Fruit fly (Drosophila melanogaster) whole organism, embryonic: ENCODE data around the gene CG31872.

Experiments used
- Ada2b ChIP-seq: fragments of 200-800 bp; sonication (Bioruptor generic); IDR thresholded peaks from 2 replicates; pipeline ENCODE4 v1.3.6; 2022; ENCODE audit warnings: missing biosample characterization, missing genetic modification characterization
- Awh ChIP-seq: fragments of 200-800 bp; sonication (Bioruptor generic); IDR thresholded peaks from 2 replicates; pipeline ENCODE4, ENCODE4 v1.3.6; 2022; ENCODE audit warnings: missing biosample characterization, missing genetic modification characterization
- BtbVII ChIP-seq: fragments of 200-800 bp; sonication (Bioruptor generic); optimal IDR thresholded peaks from 3 replicates; lab custom pipeline; 2017; ENCODE audit warnings: missing biosample characterization, mild to moderate bottlenecking, missing genetic modification characterization
- CG10366 ChIP-seq: fragments of 200-800 bp; sonication (Bioruptor generic); IDR thresholded peaks from 2 replicates; pipeline ENCODE4 v1.3.6; 2022; ENCODE audit warnings: missing biosample characterization, missing genetic modification characterization
- CG10462 ChIP-seq: fragments of 200-800 bp; sonication (Bioruptor generic); optimal IDR thresholded peaks from 2 replicates; lab custom pipeline; 2016; ENCODE audit warnings: missing biosample characterization, missing genetic modification characterization
- CG11093 ChIP-seq: fragments of 200-800 bp; sonication (Bioruptor generic); IDR thresholded peaks from 3 replicates; pipeline ENCODE4 v1.3.6; 2022; ENCODE audit warnings: missing biosample characterization, missing genetic modification characterization
- CG12659 ChIP-seq: fragments of 200-800 bp; sonication (Bioruptor generic); optimal IDR thresholded peaks from 3 replicates; lab custom pipeline; 2017; ENCODE audit warnings: mild to moderate bottlenecking, missing biosample characterization, missing genetic modification reagents, missing genetic modification characterization
- CG13296 ChIP-seq: fragments of 200-800 bp; sonication (Bioruptor generic); optimal IDR thresholded peaks from 3 replicates; lab custom pipeline; 2018; ENCODE audit warnings: missing biosample characterization, mild to moderate bottlenecking, missing genetic modification characterization
- CG17568 ChIP-seq: fragments of 200-800 bp; sonication (Bioruptor generic); optimal IDR thresholded peaks from 2 replicates; lab custom pipeline; 2018; ENCODE audit warnings: missing biosample characterization, mild to moderate bottlenecking, missing genetic modification characterization, moderate library complexity
- CG2116 ChIP-seq: fragments of 200-800 bp; sonication (Bioruptor generic); optimal IDR thresholded peaks from 3 replicates; lab custom pipeline; 2018; ENCODE audit warnings: missing biosample characterization, mild to moderate bottlenecking, missing genetic modification characterization
- CG31388 ChIP-seq: fragments of 200-800 bp; sonication (Bioruptor generic); optimal IDR thresholded peaks from 2 replicates; lab custom pipeline; 2016; ENCODE audit warnings: missing biosample characterization, missing genetic modification characterization
- CG33213 ChIP-seq: fragments of 200-800 bp; sonication (Bioruptor generic); optimal IDR thresholded peaks from 3 replicates; lab custom pipeline; 2016; ENCODE audit warnings: missing biosample characterization, missing genetic modification characterization
- CG7271 ChIP-seq: fragments of 200-800 bp; sonication (Bioruptor generic); optimal IDR thresholded peaks from 2 replicates; lab custom pipeline; 2018; ENCODE audit warnings: missing biosample characterization, mild to moderate bottlenecking, missing genetic modification characterization, moderate library complexity
- CkIIα-i1 ChIP-seq: fragments of 200-800 bp; sonication (Bioruptor generic); IDR thresholded peaks from 2 replicates; pipeline ENCODE4 v1.3.6; 2022; ENCODE audit warnings: missing biosample characterization, missing genetic modification characterization
- Doc3 ChIP-seq: fragments of 200-800 bp; sonication (Bioruptor generic); IDR thresholded peaks from 3 replicates; pipeline ENCODE4 v1.3.6; 2022; ENCODE audit warnings: missing biosample characterization, missing genetic modification characterization; ENCODE audit not compliant: partially characterized antibody
- E2f2 ChIP-seq: fragments of 200-800 bp; sonication (Bioruptor generic); IDR thresholded peaks from 2 replicates; pipeline ENCODE4 v1.3.6; 2022; ENCODE audit warnings: missing biosample characterization, missing genetic modification characterization
- Elba2 ChIP-seq: fragments of 200-800 bp; sonication (Bioruptor generic); optimal IDR thresholded peaks from 3 replicates; lab custom pipeline; 2016; ENCODE audit warnings: missing biosample characterization, missing genetic modification characterization
- Fer3 ChIP-seq: fragments of 200-800 bp; sonication (Bioruptor generic); optimal IDR thresholded peaks from 2 replicates; lab custom pipeline; 2018; ENCODE audit warnings: missing biosample characterization, mild to moderate bottlenecking, missing genetic modification characterization, moderate library complexity
- HmgD ChIP-seq: fragments of 200-800 bp; sonication (Bioruptor generic); optimal IDR thresholded peaks from 3 replicates; lab custom pipeline; 2016; ENCODE audit warnings: missing biosample characterization, missing genetic modification characterization
- Hmx ChIP-seq: fragments of 200-800 bp; sonication (Bioruptor generic); optimal IDR thresholded peaks from 2 replicates; lab custom pipeline; 2016; ENCODE audit warnings: missing biosample characterization, missing genetic modification characterization
- Hr78 ChIP-seq, 2 experiments: fragments of 200-800 bp in 1 of 2; fragments of >200 bp in 1 of 2; sonication (Bioruptor generic) in 1 of 2; optimal IDR thresholded peaks; 2 replicates each; lab custom pipeline; 2017 to 2019; ENCODE audit warnings: missing biosample characterization in 2 of 2, missing genetic modification characterization in 2 of 2, mild to moderate bottlenecking in 1 of 2, moderate library complexity in 1 of 2
- Kr ChIP-seq: fragments of 200-800 bp; sonication (Bioruptor generic); optimal IDR thresholded peaks from 2 replicates; lab custom pipeline; 2017; ENCODE audit warnings: missing biosample characterization, mild to moderate bottlenecking, missing genetic modification characterization
- Lim3 ChIP-seq: fragments of 200-800 bp; sonication (Bioruptor generic); IDR thresholded peaks from 2 replicates; pipeline ENCODE4 v1.3.6; 2022; ENCODE audit warnings: missing biosample characterization, missing genetic modification characterization
- MTF-1 ChIP-seq: fragments of 200-800 bp; sonication (Bioruptor generic); optimal IDR thresholded peaks from 2 replicates; lab custom pipeline; 2018; ENCODE audit warnings: missing biosample characterization, mild to moderate bottlenecking, missing genetic modification characterization, borderline replicate concordance
- Myb ChIP-seq: fragments of 200-800 bp; sonication (Bioruptor generic); optimal IDR thresholded peaks from 2 replicates; lab custom pipeline; 2016; ENCODE audit warnings: missing biosample characterization, missing genetic modification characterization
- Sox100B ChIP-seq: fragments of 200-800 bp; sonication (Bioruptor generic); optimal IDR thresholded peaks from 3 replicates; lab custom pipeline; 2018; ENCODE audit warnings: missing biosample characterization, mild to moderate bottlenecking, missing genetic modification characterization
- TFAM ChIP-seq: fragments of 200-800 bp; sonication (Bioruptor generic); optimal IDR thresholded peaks from 2 replicates; lab custom pipeline; 2017; ENCODE audit warnings: missing biosample characterization, missing genetic modification characterization, inconsistent platforms
- Taf1 ChIP-seq: fragments of 200-800 bp; sonication (Bioruptor generic); IDR thresholded peaks from 2 replicates; pipeline ENCODE4 v1.3.6; 2022; ENCODE audit warnings: missing biosample characterization, missing genetic modification characterization
- Vsx1 ChIP-seq: fragments of 200-800 bp; sonication (Bioruptor generic); optimal IDR thresholded peaks from 2 replicates; lab custom pipeline; 2017; ENCODE audit warnings: missing biosample characterization, mild to moderate bottlenecking, missing genetic modification characterization, missing genetic modification reagents
- Xbp1 ChIP-seq: fragments of 200-800 bp; sonication (Bioruptor generic); optimal IDR thresholded peaks from 3 replicates; lab custom pipeline; 2016; ENCODE audit warnings: missing biosample characterization, mild to moderate bottlenecking, missing genetic modification characterization
- ab ChIP-seq: fragments of 200-800 bp; sonication (Bioruptor generic); optimal IDR thresholded peaks from 2 replicates; lab custom pipeline; 2016; ENCODE audit warnings: missing biosample characterization, missing genetic modification characterization
- abd-A ChIP-seq: fragments of 200-800 bp; sonication (Bioruptor generic); optimal IDR thresholded peaks from 3 replicates; lab custom pipeline; 2019; ENCODE audit warnings: missing biosample characterization, mild to moderate bottlenecking, missing genetic modification characterization, moderate library complexity
- amos ChIP-seq: fragments of 200-800 bp; sonication (Bioruptor generic); IDR thresholded peaks from 2 replicates; pipeline ENCODE4 v1.3.6; 2022; ENCODE audit warnings: missing biosample characterization, missing genetic modification characterization; ENCODE audit not compliant: partially characterized antibody
- bcd ChIP-seq: fragments of 200-800 bp; sonication (Bioruptor generic); optimal IDR thresholded peaks from 2 replicates; lab custom pipeline; 2017; ENCODE audit warnings: missing biosample characterization, mild to moderate bottlenecking, missing genetic modification characterization
- caup ChIP-seq: fragments of 200-800 bp; sonication (Bioruptor generic); optimal IDR thresholded peaks from 3 replicates; lab custom pipeline; 2017; ENCODE audit warnings: missing biosample characterization, mild to moderate bottlenecking, missing genetic modification characterization, moderate library complexity; ENCODE audit not compliant: severe bottlenecking
- dimm ChIP-seq: fragments of 200-800 bp; sonication (Bioruptor generic); IDR thresholded peaks from 2 replicates; pipeline ENCODE4 v1.3.6; 2022; ENCODE audit warnings: missing biosample characterization, missing genetic modification characterization
- exex ChIP-seq: fragments of 200-800 bp; sonication (Bioruptor generic); optimal IDR thresholded peaks from 4 replicates; lab custom pipeline; 2018; ENCODE audit warnings: missing biosample characterization, mild to moderate bottlenecking, missing genetic modification characterization, moderate library complexity
- fd3F ChIP-seq: fragments of 200-800 bp; sonication (Bioruptor generic); optimal IDR thresholded peaks from 2 replicates; lab custom pipeline; 2018; ENCODE audit warnings: missing biosample characterization, mild to moderate bottlenecking, missing genetic modification characterization, moderate library complexity
- fd64A ChIP-seq: fragments of 200-800 bp; sonication (Bioruptor generic); optimal IDR thresholded peaks from 3 replicates; lab custom pipeline; 2018; ENCODE audit warnings: missing biosample characterization, mild to moderate bottlenecking, missing genetic modification characterization
- ham ChIP-seq: fragments of 200-800 bp; sonication (Bioruptor generic); IDR thresholded peaks from 2 replicates; pipeline ENCODE4 v1.3.6; 2022; ENCODE audit warnings: missing biosample characterization, missing genetic modification characterization
- insv ChIP-seq, 2 experiments: fragments of 200-800 bp; sonication (Bioruptor generic); optimal IDR thresholded peaks; 3 replicates each; lab custom pipeline; 2016 to 2018; ENCODE audit warnings: missing biosample characterization in 2 of 2, missing genetic modification characterization in 2 of 2
- kni ChIP-seq: fragments of 200-800 bp; sonication (Bioruptor generic); optimal IDR thresholded peaks from 3 replicates; lab custom pipeline; 2017; ENCODE audit warnings: mild to moderate bottlenecking, missing biosample characterization, missing genetic modification reagents, missing genetic modification characterization
- nau ChIP-seq: fragments of 200-800 bp; sonication (Bioruptor generic); optimal IDR thresholded peaks from 3 replicates; lab custom pipeline; 2017; ENCODE audit warnings: missing biosample characterization, mild to moderate bottlenecking, missing genetic modification characterization, missing genetic modification reagents
- oc ChIP-seq: fragments of 200-800 bp; sonication (Bioruptor generic); optimal IDR thresholded peaks from 2 replicates; lab custom pipeline; 2018; ENCODE audit warnings: missing biosample characterization, mild to moderate bottlenecking, missing genetic modification characterization, moderate library complexity
- sd ChIP-seq: fragments of 200-800 bp; sonication (Bioruptor generic); optimal IDR thresholded peaks from 3 replicates; lab custom pipeline; 2018; ENCODE audit warnings: missing biosample characterization, mild to moderate bottlenecking, missing genetic modification characterization, moderate library complexity
- sisA ChIP-seq: fragments of 200-800 bp; sonication (Bioruptor generic); IDR thresholded peaks from 2 replicates; pipeline ENCODE4 v1.3.6; 2022; ENCODE audit warnings: missing biosample characterization, missing genetic modification characterization
- so ChIP-seq: fragments of 200-800 bp; sonication (Bioruptor generic); IDR thresholded peaks from 3 replicates; pipeline ENCODE4 v1.3.6; 2022; ENCODE audit warnings: missing biosample characterization, missing genetic modification characterization
- trh ChIP-seq: fragments of 200-800 bp; sonication (Bioruptor generic); optimal IDR thresholded peaks from 2 replicates; lab custom pipeline; 2016; ENCODE audit warnings: missing biosample characterization, missing genetic modification characterization
- tup ChIP-seq: fragments of 200-800 bp; sonication (Bioruptor generic); optimal IDR thresholded peaks from 2 replicates; lab custom pipeline; 2016; ENCODE audit warnings: missing biosample characterization, mild to moderate bottlenecking, missing genetic modification characterization, moderate library complexity

Gene CG31872

DNA sequence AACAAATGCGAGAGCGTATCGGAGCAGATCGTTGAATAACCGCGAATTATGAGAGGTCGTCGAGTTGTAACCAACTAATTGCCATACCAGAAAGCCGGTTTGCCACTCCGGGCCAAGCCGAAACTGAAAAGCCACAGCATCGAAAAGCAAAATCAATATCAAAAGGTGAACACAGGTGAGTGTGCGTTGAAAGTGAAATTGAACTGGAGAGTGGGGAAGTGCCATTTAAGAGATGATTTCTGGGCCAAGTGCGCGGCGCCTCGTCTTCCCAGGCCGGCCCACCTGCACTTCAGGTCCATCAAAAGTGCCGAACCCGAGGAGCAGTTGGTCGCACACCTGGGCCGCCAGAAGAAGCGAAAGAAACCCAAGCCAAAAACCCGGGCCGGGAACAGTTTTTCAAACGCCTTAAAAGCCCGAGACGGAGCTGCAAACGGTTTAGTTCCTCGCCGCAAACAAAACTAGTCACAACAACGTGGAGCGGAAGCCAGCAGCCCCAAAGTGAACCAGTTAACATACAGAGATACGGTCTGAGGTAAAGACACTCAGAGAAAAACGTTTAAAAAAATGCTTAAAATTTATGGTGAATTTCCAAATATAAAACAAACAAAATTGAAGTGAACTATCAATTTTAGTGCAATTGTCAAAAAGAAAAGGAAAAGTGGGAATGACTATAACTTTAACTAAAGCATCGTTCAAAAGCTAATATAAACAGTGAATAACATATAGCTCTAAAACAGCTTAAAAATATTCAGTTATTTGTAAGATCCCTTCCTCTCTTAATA, 37.4 kb downstream of the CG31872 start, which contains the start of gene CG17104 (continued):
- TF ChIP-seq Hr78 (GFP tag; optimal IDR thresholded peaks at IDR 0.05; lab: Kevin White, UChicago) (no peak), Doc3 (GFP tag; lab: Robert Waterston, UW) (no peak), CG11093 (GFP tag; lab: Robert Waterston, UW) (no peak), Ada2b (GFP tag; lab: Robert Waterston, UW) (no peak), dimm (no peak), Taf1 (peak; percentile 33; the same call in 1 of the 2 replicates), Xbp1 (GFP tag; lab: Kevin White, UChicago) (peak; percentile 17), Sox100B (no peak), ham (GFP tag; lab: Robert Waterston, UW) (no peak), CG2116 (GFP tag; lab: Kevin White, UChicago) (no peak), amos (GFP tag; lab: Robert Waterston, UW) (no peak), oc (no peak), CG13296 (peak; percentile 14), HmgD (GFP tag; lab: Kevin White, UChicago) (no peak), abd-A (no peak), TFAM (GFP tag; lab: Kevin White, UChicago) (no peak), BtbVII (no peak), caup (GFP tag; lab: Kevin White, UChicago) (no peak), Myb (GFP tag; lab: Kevin White, UChicago) (no peak), CG12659 (GFP tag; lab: Kevin White, UChicago) (peak; percentile 33), Vsx1 (GFP tag; lab: Kevin White, UChicago) (no peak), CG7271 (tag; lab: Kevin White, UChicago) (no peak), so (GFP tag; lab: Robert Waterston, UW) (no peak), CG10462 (GFP tag; lab: Kevin White, UChicago) (no peak), CkIIα-i1 (GFP tag; lab: Robert Waterston, UW) (no peak), fd64A (no peak), Elba2 (GFP tag; lab: Kevin White, UChicago) (no peak), insv (GFP tag; optimal IDR thresholded peaks at IDR 0.05; lab: Kevin White, UChicago) (no peak), trh (GFP tag; lab: Kevin White, UChicago) (no peak), tup (GFP tag; lab: Kevin White, UChicago) (no peak), kni (GFP tag; lab: Kevin White, UChicago) (no peak), Kr (no peak), Lim3 (GFP tag; lab: Robert Waterston, UW) (no peak), exex (tag; lab: Kevin White, UChicago) (no peak), E2f2 (GFP tag; lab: Robert Waterston, UW) (no peak; the same call in 1 of the 2 replicates), Awh (GFP tag; lab: Robert Waterston, UW) (no peak), CG31388 (GFP tag; lab: Kevin White, UChicago) (no peak), CG10366 (GFP tag; lab: Robert Waterston, UW) (no peak), sd (peak; percentile 35), Hmx (GFP tag; lab: Kevin White, UChicago) (no peak), sisA (GFP tag; lab: Robert Waterston, UW) (no peak; the same call in 1 of the 2 replicates), Fer3 (tag; lab: Kevin White, UChicago) (peak; percentile 16), CG33213 (GFP tag; lab: Kevin White, UChicago) (no peak), CG17568 (GFP tag; lab: Kevin White, UChicago) (no peak), nau (GFP tag; lab: Kevin White, UChicago) (no peak), fd3F (GFP tag; lab: Kevin White, UChicago) (no peak), ab (GFP tag; lab: Kevin White, UChicago) (no peak), MTF-1 (GFP tag; lab: Kevin White, UChicago) (no peak), bcd (GFP tag; lab: Kevin White, UChicago) (peak; percentile 4)
